Fruit fly (Drosophila melanogaster) whole organism: ENCODE measurements around the gene CG9592.

Experiments
- Dll ChIP-seq: fragments of >200 bp; optimal IDR thresholded peaks from 2 replicates; lab custom pipeline; 2017
- EcR ChIP-seq, 2 experiments: fragments of >200 bp; optimal IDR thresholded peaks; 2 replicates each; lab custom pipeline; 2017; ENCODE audit warnings: missing biosample characterization in 2 of 2, missing genetic modification characterization in 2 of 2, missing genetic modification reagents in 2 of 2
- usp ChIP-seq: fragments of >200 bp; optimal IDR thresholded peaks from 2 replicates; lab custom pipeline; 2017; ENCODE audit warnings: missing biosample characterization, missing genetic modification characterization, mixed read lengths

- no peak for TF ChIP-seq usp (GFP tag; lab: Kevin White, UChicago)
- TF ChIP-seq Dll (lab: Kevin White, UChicago) = no peak
- no peak for TF ChIP-seq EcR (GFP tag; optimal IDR thresholded peaks at IDR 0.05; lab: Kevin White, UChicago)
These were observed 20.1 kb upstream of the CG9592 start for dm6 chr3L:14497479-14497878.
